Fruit fly (Drosophila melanogaster): ENCODE measurements around the gene CG32213.
"Not testable (repeated sequence)": the region's sequence is repeated elsewhere in the genome, so short reads cannot be mapped to it uniquely, and the experiment has no call there.

CG32213 gene

dm6 chr3L:19475478-19475877, at the start of gene CG32213, which contains the start of gene CG18294:
Gene CG32213 (plus strand): TSS chr3L:19475839.
Gene CG18294 (minus strand): TSS chr3L:19475578.
- not testable (repeated sequence) for TF ChIP-seq CG30403, Six4, CG3995 (GFP tag; optimal IDR thresholded peaks at IDR 0.05)

dm6 chr3L:19442239-19442638, 33.4 kb upstream of the CG32213 start:
- TF ChIP-seq gem (tag; optimal IDR thresholded peaks at IDR 0.05): peak; percentile 14
- TF ChIP-seq CG2678 (tag; optimal IDR thresholded peaks at IDR 0.05): peak; percentile 41
- 0 out of 3 replicates have a peak, but pooled peaks have one; percentile 37 for TF ChIP-seq ci (GFP tag; IDR thresholded peaks at IDR 0.05)
- 0 out of 2 replicates have a peak, but pooled peaks have one; percentile 5 for TF ChIP-seq CG17328 (GFP tag; IDR thresholded peaks at IDR 0.05)
- TF ChIP-seq CG18599 (GFP tag; optimal IDR thresholded peaks at IDR 0.05): peak; percentile 33
- peak; percentile 3 for TF ChIP-seq CG12769 (tag; optimal IDR thresholded peaks at IDR 0.05)
- peak; percentile 18 for TF ChIP-seq Meics (GFP tag; optimal IDR thresholded peaks at IDR 0.05)
- peak; percentile 26; the same call in 1 of the 2 replicates for TF ChIP-seq Ptx1 (GFP tag; IDR thresholded peaks at IDR 0.05)
- TF ChIP-seq CG4730 (GFP tag; IDR thresholded peaks at IDR 0.05): no peak
- TF ChIP-seq CG7839 (tag; optimal IDR thresholded peaks at IDR 0.05): peak; percentile 15
- TF ChIP-seq rib (GFP tag; IDR thresholded peaks at IDR 0.05): no peak
- TF ChIP-seq CG2120 (GFP tag; optimal IDR thresholded peaks at IDR 0.05): peak; percentile 35
- peak; percentile 31 for TF ChIP-seq dmrt99B (tag; optimal IDR thresholded peaks at IDR 0.05)
- TF ChIP-seq CG5180 (GFP tag; optimal IDR thresholded peaks at IDR 0.05): no peak
- no peak for TF ChIP-seq CG11560 (tag; IDR thresholded peaks at IDR 0.05)
- peak; percentile 20; the same call in 1 of the 3 replicates for TF ChIP-seq Aef1 (GFP tag; IDR thresholded peaks at IDR 0.05)
- TF ChIP-seq Med (GFP tag): peak; percentile 57
- TF ChIP-seq CG9932 (GFP tag; IDR thresholded peaks at IDR 0.05): 0 out of 2 replicates have a peak, but pooled peaks have one; percentile 20
- peak; percentile 11 for TF ChIP-seq CG11504 (tag; optimal IDR thresholded peaks at IDR 0.05)
- no peak for TF ChIP-seq CG4328 (GFP tag; optimal IDR thresholded peaks at IDR 0.05)
- TF ChIP-seq row (GFP tag; IDR thresholded peaks at IDR 0.05): peak; percentile 38; the same call in 2 of the 3 replicates
- TF ChIP-seq MTF-1 (GFP tag; optimal IDR thresholded peaks at IDR 0.05; ENCODE audit: borderline replicate concordance): no peak
- TF ChIP-seq Hmr (GFP tag; optimal IDR thresholded peaks at IDR 0.05): peak; percentile 19
- TF ChIP-seq Ets65A (GFP tag): peak; percentile 83
- no peak for TF ChIP-seq CG34376 (GFP tag; optimal IDR thresholded peaks at IDR 0.05)
- TF ChIP-seq Ada2b (GFP tag; IDR thresholded peaks at IDR 0.05): 0 out of 2 replicates have a peak, but pooled peaks have one; percentile 9
- no peak for TF ChIP-seq HLH3B (GFP tag; IDR thresholded peaks at IDR 0.05)
- no peak for TF ChIP-seq pan (optimal IDR thresholded peaks at IDR 0.05)
- peak in 1 of 2 experiments; percentile 13 for TF ChIP-seq pan (GFP tag; optimal IDR thresholded peaks at IDR 0.05 in 1 of 2, IDR thresholded peaks at IDR 0.05 in 1 of 2)
- no peak for TF ChIP-seq vfl (GFP tag; optimal IDR thresholded peaks at IDR 0.05)
- TF ChIP-seq Dll (GFP tag; IDR thresholded peaks at IDR 0.05; ENCODE audit: partially characterized antibody): no peak

DNA sequence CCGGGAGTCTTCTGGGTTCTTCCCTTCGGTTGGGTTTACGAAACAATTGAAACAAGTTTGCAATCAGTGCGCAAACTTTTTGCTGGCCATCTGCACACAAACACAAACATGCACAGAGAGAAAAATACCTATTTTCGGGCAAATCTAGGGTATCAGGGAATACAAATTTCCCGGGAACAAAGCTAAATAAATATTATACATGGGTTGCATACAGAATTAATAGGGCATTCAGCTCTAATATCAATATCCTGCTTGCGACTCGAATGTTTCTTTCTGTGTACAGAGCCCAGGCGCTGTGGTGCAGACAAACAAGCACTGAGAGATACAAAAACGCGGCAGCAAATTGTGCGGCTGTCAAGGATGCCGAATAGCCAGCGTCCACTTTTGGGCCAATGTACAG, 31.5 kb upstream of the CG32213 start:
- TF ChIP-seq Ssrp (tag; optimal IDR thresholded peaks at IDR 0.05): no peak
- TF ChIP-seq YL-1 (GFP tag; optimal IDR thresholded peaks at IDR 0.05): no peak
- TF ChIP-seq ind (GFP tag; optimal IDR thresholded peaks at IDR 0.05): peak; percentile 24
- TF ChIP-seq ac (GFP tag; optimal IDR thresholded peaks at IDR 0.05): no peak
- TF ChIP-seq CG12155 (GFP tag; optimal IDR thresholded peaks at IDR 0.05): no peak
- TF ChIP-seq esg (GFP tag; conservative IDR thresholded peaks at IDR 0.05): no peak
- no peak for TF ChIP-seq Abd-B (GFP tag; optimal IDR thresholded peaks at IDR 0.05)
- peak; percentile 14 for TF ChIP-seq dmrt99B (tag; optimal IDR thresholded peaks at IDR 0.05)
- TF ChIP-seq CG31224 (GFP tag; IDR thresholded peaks at IDR 0.05): no peak
- no peak for TF ChIP-seq Scr (GFP tag; IDR thresholded peaks at IDR 0.05; ENCODE audit: partially characterized antibody)
- TF ChIP-seq sob (GFP tag; IDR thresholded peaks at IDR 0.05): no peak; the same call in 1 of the 2 replicates
- no peak for TF ChIP-seq chinmo (GFP tag; IDR thresholded peaks at IDR 0.05; ENCODE audit: partially characterized antibody)
- no peak for TF ChIP-seq gsb (GFP tag; IDR thresholded peaks at IDR 0.05)
- TF ChIP-seq bowl (GFP tag; IDR thresholded peaks at IDR 0.05): no peak
- TF ChIP-seq chm (GFP tag; IDR thresholded peaks at IDR 0.05): no peak
- no peak for TF ChIP-seq PHDP (tag; optimal IDR thresholded peaks at IDR 0.05)
- TF ChIP-seq Bteb2 (GFP tag; optimal IDR thresholded peaks at IDR 0.05): no peak
- TF ChIP-seq CG2678 (tag; optimal IDR thresholded peaks at IDR 0.05): peak; percentile 23

All from whole organism, embryonic.